Worm (Caenorhabditis elegans): ENCODE data around the gene wdr-5.2.

wdr-5.2 gene

DNA sequence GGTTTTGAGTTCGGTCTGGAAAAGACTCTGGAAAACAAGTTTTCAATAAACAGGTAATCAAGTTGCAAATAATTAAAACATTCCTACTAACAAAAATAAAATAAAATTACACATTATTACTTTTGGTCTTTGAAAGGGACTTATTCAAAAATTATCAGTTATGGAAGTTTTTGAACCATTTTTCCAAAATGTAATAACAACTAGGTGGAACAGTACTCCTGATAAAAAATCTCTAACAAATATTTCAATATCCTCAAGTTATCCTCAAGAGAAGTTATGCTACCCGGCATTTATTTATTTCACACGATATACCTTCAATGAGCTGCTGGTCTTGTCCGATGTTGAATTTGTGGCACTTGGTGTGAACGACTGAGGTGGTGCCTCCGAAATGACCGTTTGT lies 10.2 kb upstream of the wdr-5.2 start:
- no peak for TF ChIP-seq unc-62 (GFP tag; optimal IDR thresholded peaks at IDR 0.05)

DNA sequence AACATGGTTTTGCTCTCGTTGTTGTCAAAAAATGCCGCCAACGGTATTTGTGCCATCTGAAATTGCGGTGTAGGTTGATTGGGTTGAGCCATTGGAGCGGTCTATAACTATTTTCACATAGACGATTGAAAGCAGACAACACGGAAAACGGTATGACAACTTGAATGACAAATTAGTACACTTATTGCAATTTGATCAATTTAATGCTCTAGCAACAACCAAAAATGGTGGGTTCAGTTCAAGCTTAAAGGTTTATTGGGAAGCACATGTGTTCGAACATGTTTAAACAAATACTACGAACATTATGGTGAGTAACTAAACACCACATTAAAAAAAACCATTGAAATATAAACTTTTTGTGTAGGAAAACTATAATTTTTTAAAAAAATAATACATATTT lies 9.5 kb upstream of the wdr-5.2 start, which contains the start of gene sel-7:
sel-7 (minus strand) TSS at position 101 of the 400 bp plus-strand sequence.
- TF ChIP-seq unc-62 (GFP tag; optimal IDR thresholded peaks at IDR 0.05): no peak

DNA sequence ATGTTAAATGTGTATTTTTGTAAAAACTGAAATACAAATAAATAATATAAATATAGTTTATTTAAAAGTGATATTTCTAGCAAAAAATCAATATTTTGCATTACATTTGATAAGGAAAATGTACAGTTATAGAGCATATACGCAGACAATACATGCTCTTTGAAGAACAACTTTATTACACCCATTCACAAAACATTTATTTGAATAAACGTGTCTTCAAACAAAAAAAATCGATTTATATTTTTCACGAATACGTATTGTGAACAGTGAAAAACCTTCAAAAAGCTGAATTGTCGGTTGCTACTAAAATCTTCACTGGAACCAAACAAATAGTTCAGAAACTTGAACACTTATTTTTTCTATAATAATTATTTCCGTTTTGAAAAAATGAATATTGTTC lies 2.3 kb upstream of the wdr-5.2 start, which contains the start of gene K04G11.3:
K04G11.3 (minus strand) TSS at position 101 of the 400 bp plus-strand sequence.
- no peak for TF ChIP-seq unc-62 (GFP tag; optimal IDR thresholded peaks at IDR 0.05)

DNA sequence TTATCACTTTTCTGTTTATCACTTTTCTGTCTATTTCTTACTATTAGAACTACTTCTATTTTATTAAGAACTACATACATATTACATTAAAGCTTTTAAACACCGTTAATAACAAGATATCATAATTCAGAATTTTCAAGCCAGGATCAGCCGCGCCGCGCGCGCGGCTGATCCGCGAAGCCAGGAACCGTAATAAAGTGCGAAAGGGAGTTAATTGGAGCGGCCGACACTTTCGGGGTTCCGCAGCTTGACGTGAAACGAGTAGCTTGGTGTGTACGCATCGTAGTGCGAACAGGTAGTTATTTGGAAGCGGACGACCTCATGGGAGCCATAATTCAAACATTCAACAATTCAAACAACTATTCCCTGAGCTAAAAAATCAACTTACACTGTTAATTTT lies 5.1 kb downstream of the wdr-5.2 start:
- TF ChIP-seq unc-62 (GFP tag; optimal IDR thresholded peaks at IDR 0.05): no peak

DNA sequence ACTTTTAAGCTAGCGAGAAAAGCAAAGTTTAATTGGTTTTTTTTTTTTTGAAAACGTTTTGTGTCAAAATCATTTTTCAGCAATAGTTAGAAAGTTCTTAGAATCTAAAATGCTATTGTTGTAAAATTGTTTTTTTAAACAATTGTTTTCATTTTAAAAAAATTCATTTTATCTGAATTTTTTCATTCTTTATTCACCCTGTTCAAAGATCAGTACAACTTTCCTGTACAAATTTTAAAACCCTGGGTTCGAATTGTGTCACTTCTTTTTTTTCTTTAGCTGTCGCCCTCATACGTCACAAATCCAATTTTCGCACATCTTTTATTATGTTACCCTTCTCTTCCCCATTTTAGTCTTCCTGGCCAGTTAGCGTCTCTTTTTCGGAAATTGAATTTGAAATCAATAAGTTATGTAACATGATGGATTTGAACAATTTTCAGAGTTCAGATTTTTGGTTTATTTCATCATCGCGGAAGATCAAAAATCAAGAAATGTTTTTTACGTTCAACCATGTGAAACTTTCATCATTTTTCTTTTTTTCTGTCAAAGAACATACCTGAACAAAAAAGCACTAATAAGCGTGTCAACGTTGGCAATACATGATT lies 6.9 kb downstream of the wdr-5.2 start:
- TF ChIP-seq unc-62 (GFP tag; optimal IDR thresholded peaks at IDR 0.05): no peak

DNA sequence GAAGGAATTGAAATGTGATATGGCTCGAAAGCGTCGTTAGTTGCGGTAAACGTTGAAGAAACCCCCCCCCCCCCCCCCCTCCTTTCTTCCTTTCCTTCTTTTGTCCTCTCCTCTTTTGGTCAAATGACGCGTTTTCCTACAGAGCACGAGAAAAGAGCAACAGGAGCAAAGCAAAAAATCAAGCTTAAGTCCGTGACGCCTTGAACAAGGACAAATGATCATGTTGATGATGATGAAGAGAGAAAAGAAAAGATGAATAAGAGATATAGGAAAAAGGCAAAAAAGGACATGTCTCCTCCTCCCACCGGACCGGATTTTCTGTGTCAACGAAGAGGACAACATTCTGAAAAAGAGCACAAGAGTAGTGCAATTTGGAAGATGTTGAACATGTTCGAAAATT lies 9.7 kb downstream of the wdr-5.2 start:
- no peak for TF ChIP-seq unc-62 (GFP tag; optimal IDR thresholded peaks at IDR 0.05)

DNA sequence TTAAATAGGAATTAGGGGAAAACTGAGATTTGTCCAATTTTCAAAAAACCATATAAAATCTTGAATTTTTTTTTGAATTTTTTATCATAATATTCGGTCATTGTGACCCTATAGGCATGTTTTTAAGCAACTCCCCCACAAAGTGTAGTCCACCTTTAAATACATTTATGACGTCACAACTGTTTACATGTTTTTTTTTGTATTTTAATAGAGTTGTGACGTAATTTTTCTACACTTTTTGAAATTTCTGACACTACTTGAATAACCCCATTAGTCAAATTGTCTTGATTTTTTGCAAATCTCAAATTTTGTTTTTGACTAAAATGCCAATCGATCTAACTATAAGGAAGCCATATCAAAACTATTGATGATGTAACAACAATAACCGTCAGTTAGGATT lies 16.2 kb downstream of the wdr-5.2 start:
- no peak for TF ChIP-seq unc-62 (GFP tag; optimal IDR thresholded peaks at IDR 0.05)

DNA sequence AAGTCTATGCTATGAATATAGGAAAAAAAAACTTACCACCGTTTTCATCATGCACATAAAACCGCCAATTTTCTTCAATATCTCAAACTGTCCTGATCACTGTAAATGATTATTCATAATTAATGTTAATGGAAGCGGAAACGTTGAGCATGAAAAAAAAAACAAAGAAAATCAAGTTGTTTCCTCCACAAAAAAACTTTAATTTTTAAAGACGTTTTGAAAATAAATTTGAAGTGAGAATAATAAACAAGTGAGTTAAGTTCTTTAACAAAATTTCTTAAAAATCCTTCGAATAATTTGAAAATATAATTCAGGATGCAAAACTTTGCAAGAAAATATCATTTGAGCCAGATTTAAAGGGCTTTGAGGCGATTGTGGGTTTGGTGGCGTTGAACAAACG lies 20.4 kb downstream of the wdr-5.2 start, which contains the start of gene irk-3:
irk-3 (minus strand) TSS at position 101 of the 400 bp plus-strand sequence.
- TF ChIP-seq unc-62 (GFP tag; optimal IDR thresholded peaks at IDR 0.05): no peak

DNA sequence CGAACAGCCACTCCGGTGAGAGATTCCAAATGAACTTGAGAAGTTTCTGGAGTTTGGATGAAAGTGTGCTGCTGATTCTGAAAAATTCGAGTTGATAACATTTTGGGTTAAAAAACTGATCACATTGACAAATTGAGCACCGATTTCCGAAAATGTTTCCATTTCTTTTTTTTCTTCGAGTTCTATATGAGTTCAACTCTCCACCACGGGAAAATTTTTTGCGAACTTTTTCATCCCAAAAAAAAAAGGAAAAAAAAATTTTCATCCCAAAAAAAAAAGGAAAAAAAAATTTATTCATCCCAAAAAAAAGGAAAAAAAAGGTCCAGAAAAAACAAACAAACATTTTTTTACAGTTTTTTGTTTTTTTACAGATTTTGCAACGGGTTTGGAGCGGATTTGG lies 27.3 kb downstream of the wdr-5.2 start, which contains the start of gene Y60A9A.1:
Y60A9A.1 (minus strand) TSS at position 101 of the 400 bp plus-strand sequence.
- no peak for TF ChIP-seq unc-62 (GFP tag; optimal IDR thresholded peaks at IDR 0.05)

DNA sequence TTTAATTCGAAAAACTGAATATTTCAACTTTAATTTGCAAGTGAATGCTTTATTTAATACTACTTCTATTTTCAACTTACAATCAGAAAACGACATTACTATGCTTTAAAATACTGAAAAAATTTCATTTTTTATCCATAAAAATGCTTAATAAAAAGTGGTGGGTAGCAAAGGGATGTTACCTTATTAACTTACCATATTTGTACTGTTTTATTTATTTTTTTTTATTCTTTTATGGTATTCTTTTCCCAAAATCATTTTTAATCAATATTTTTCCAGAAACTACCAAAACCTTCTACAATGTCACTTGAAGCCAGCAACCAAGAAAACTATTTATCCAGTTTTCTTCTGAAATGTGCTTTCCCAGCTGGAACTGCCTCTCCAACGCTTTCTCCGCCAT lies 33.0 kb downstream of the wdr-5.2 start, which contains the start of gene Y60A9.3:
Y60A9.3 (plus strand) TSS at position 301 of the 400 bp plus-strand sequence.
- TF ChIP-seq unc-62 (GFP tag; optimal IDR thresholded peaks at IDR 0.05): no peak

DNA sequence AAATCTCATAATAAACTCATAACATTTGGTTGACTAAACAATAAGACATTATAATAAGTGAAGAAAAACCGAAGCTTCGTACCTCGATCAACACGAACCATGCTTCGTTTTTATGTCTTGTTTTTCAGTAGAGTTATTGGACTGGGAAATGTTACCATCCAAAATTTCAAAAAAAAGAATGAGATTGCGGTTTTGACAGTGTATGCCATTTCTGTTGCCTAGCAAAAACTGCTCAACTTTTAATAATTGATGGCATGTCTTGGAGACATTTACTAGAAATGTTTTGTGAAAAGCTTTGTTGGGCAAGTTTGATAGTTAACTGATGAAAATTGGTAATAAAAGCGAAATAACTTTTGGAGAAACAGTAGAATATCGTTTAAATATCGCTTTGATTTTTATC lies 45.3 kb downstream of the wdr-5.2 start, which contains the start of gene Y60A9.1:
Y60A9.1 (minus strand) TSS at position 101 of the 400 bp plus-strand sequence.
- no peak for TF ChIP-seq unc-62 (GFP tag; optimal IDR thresholded peaks at IDR 0.05)

DNA sequence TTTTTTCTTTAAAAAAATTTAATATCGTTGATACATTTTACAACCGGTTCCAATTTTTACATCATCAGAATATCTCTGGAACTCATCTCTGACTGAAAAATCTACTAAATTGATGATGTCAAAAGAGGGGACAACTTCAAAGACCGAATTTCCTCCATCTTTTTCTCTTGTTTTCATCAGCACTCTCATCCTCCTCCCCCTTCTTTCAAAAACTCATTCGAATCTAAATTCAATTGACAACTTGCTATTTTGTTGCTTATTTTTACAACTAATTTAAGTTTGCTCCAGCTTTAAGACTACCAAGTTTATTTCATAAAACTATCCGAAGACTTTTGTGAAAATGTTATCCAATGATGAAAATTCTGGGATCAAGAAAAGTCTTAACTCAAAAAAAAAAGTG lies 49.1 kb downstream of the wdr-5.2 start:
- no peak for TF ChIP-seq unc-62 (GFP tag; optimal IDR thresholded peaks at IDR 0.05)

DNA sequence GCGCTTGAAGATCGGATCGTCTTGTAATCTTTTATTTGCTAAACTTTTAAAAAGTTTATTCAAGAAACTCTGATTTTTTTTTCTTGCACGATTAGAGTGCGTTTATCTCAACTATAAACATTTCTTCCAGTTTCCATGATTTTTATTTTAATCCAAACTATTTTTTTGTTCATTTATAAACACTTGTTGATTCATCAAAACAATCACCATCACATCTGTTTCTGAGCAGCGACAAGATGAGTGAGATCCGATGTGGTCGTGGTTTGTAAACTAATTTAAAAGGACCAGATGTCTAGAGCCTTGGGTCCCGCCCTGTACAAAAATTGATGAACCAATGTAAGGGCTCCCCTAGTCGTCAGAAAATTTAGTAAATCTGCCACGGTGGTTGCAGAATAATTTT lies 51.3 kb downstream of the wdr-5.2 start:
- no peak for TF ChIP-seq unc-62 (GFP tag; optimal IDR thresholded peaks at IDR 0.05)
